Worm (Caenorhabditis elegans) whole organism, mixed stage, embryonic: ENCODE measurements around the gene sre-46.

Source experiments
- M03D4.4 ChIP-seq: sonication (generic microtip); optimal IDR thresholded peaks from 2 replicates; lab custom pipeline; 2017; ENCODE audit warnings: mild to moderate bottlenecking, missing genetic modification characterization, missing compliant biosample characterization
- bed-3 ChIP-seq: fragments of 200-800 bp; sonication (Bioruptor generic); optimal IDR thresholded peaks from 3 replicates; lab custom pipeline; 2018; ENCODE audit warnings: mild to moderate bottlenecking, missing genetic modification characterization, moderate library complexity, missing compliant biosample characterization
- blmp-1 ChIP-seq: fragments of 150-350 bp; optimal IDR thresholded peaks from 2 replicates; lab custom pipeline; 2014; ENCODE audit warnings: missing biosample characterization, missing genetic modification characterization
- ceh-43 ChIP-seq: fragments of 200-800 bp; sonication (Bioruptor generic); optimal IDR thresholded peaks from 2 replicates; lab custom pipeline; 2018; ENCODE audit warnings: mild to moderate bottlenecking, missing genetic modification characterization, moderate library complexity, missing compliant biosample characterization
- ceh-83 ChIP-seq: fragments of 200-800 bp; sonication (Bioruptor generic); optimal IDR thresholded peaks from 2 replicates; lab custom pipeline; 2018; ENCODE audit warnings: mild to moderate bottlenecking, missing genetic modification characterization, missing compliant biosample characterization
- ces-1 ChIP-seq: fragments of 150-350 bp; optimal IDR thresholded peaks from 2 replicates; lab custom pipeline; 2014; ENCODE audit warnings: missing biosample characterization, missing genetic modification reagents, missing genetic modification characterization
- cnd-1 ChIP-seq: fragments of 200-800 bp; sonication (Bioruptor generic); optimal IDR thresholded peaks from 2 replicates; lab custom pipeline; 2018; ENCODE audit warnings: mild to moderate bottlenecking, missing genetic modification characterization, missing compliant biosample characterization
- drap-1 ChIP-seq: fragments of 200-800 bp; sonication (Bioruptor generic); optimal IDR thresholded peaks from 3 replicates; lab custom pipeline; 2018; ENCODE audit warnings: mild to moderate bottlenecking, missing genetic modification characterization, missing compliant biosample characterization
- elt-1 ChIP-seq: sonication (generic microtip); optimal IDR thresholded peaks from 2 replicates; lab custom pipeline; 2017; ENCODE audit warnings: missing genetic modification characterization, mild to moderate bottlenecking, missing compliant biosample characterization, antibody characterized with exemption, moderate library complexity, borderline replicate concordance; ENCODE audit not compliant: insufficient read depth
- flh-1 ChIP-seq: fragments of 200-800 bp; sonication (Bioruptor generic); optimal IDR thresholded peaks from 2 replicates; lab custom pipeline; 2018; ENCODE audit warnings: mild to moderate bottlenecking, missing genetic modification characterization, moderate library complexity, missing compliant biosample characterization
- lin-32 ChIP-seq: fragments of 200-800 bp; sonication (Bioruptor generic); optimal IDR thresholded peaks from 2 replicates; lab custom pipeline; 2018; ENCODE audit warnings: mild to moderate bottlenecking, missing genetic modification characterization, missing compliant biosample characterization
- lsy-2 ChIP-seq: fragments of 150-350 bp; optimal IDR thresholded peaks from 2 replicates; lab custom pipeline; 2014; ENCODE audit warnings: missing biosample characterization, missing genetic modification characterization
- mab-5 ChIP-seq: fragments of 150-350 bp; optimal IDR thresholded peaks from 2 replicates; lab custom pipeline; 2014; ENCODE audit warnings: missing biosample characterization, missing genetic modification characterization
- mep-1 ChIP-seq: fragments of 150-350 bp; optimal IDR thresholded peaks from 2 replicates; lab custom pipeline; 2017; ENCODE audit warnings: missing biosample characterization, missing genetic modification reagents, missing genetic modification characterization, inconsistent platforms
- nhr-12 ChIP-seq: fragments of 150-350 bp; optimal IDR thresholded peaks from 2 replicates; lab custom pipeline; 2014; ENCODE audit warnings: missing biosample characterization, missing genetic modification characterization
- nhr-2 ChIP-seq: fragments of 150-350 bp; optimal IDR thresholded peaks from 2 replicates; lab custom pipeline; 2014; ENCODE audit warnings: missing biosample characterization, missing genetic modification characterization
- nhr-237 ChIP-seq: fragments of 150-350 bp; optimal IDR thresholded peaks from 2 replicates; lab custom pipeline; 2014; ENCODE audit warnings: missing biosample characterization, missing genetic modification characterization
- nhr-28 ChIP-seq: fragments of 150-350 bp; optimal IDR thresholded peaks from 2 replicates; lab custom pipeline; 2014; ENCODE audit warnings: missing biosample characterization, missing genetic modification characterization
- pha-4 ChIP-seq: fragments of 150-350 bp; optimal IDR thresholded peaks from 2 replicates; lab custom pipeline; 2018; ENCODE audit warnings: missing biosample characterization, missing genetic modification reagents, missing genetic modification characterization
- sem-2 ChIP-seq: fragments of 200-800 bp; sonication (Bioruptor generic); optimal IDR thresholded peaks from 2 replicates; lab custom pipeline; 2018; ENCODE audit warnings: mild to moderate bottlenecking, missing genetic modification characterization, missing compliant biosample characterization
- snpc-4 ChIP-seq: fragments of 150-350 bp; optimal IDR thresholded peaks from 2 replicates; lab custom pipeline; 2014; ENCODE audit warnings: missing biosample characterization, missing genetic modification characterization
- sptf-1 ChIP-seq: sonication (generic microtip); optimal IDR thresholded peaks from 2 replicates; lab custom pipeline; 2017; ENCODE audit warnings: mild to moderate bottlenecking, missing genetic modification characterization, moderate library complexity, missing compliant biosample characterization
- tbx-8 ChIP-seq: fragments of 200-800 bp; sonication (Bioruptor generic); optimal IDR thresholded peaks from 2 replicates; lab custom pipeline; 2018; ENCODE audit warnings: mild to moderate bottlenecking, missing genetic modification characterization, moderate library complexity, missing compliant biosample characterization
- unc-39 ChIP-seq: fragments of 150-350 bp; optimal IDR thresholded peaks from 2 replicates; lab custom pipeline; 2014; ENCODE audit warnings: missing biosample characterization, missing genetic modification characterization
- ztf-11 ChIP-seq: fragments of 150-350 bp; optimal IDR thresholded peaks from 2 replicates; lab custom pipeline; 2014; ENCODE audit warnings: missing biosample characterization, missing genetic modification characterization

Gene sre-46

ce11 chrII:13697691-13698090, 23.4 kb downstream of the sre-46 start:
- no peak for TF ChIP-seq nhr-2 (tag; lab: Kevin White, UChicago)
- TF ChIP-seq nhr-12 (tag; lab: Kevin White, UChicago) = no peak
- TF ChIP-seq mab-5 (tag; lab: Kevin White, UChicago) = no peak
- TF ChIP-seq nhr-28 (tag; lab: Kevin White, UChicago) = no peak
- TF ChIP-seq ceh-43 = no peak
- TF ChIP-seq mep-1 = no peak
- no peak for TF ChIP-seq bed-3 (GFP tag; lab: Kevin White, UChicago)
- TF ChIP-seq M03D4.4 (tag; lab: Kevin White, UChicago) = no peak
- no peak for TF ChIP-seq lin-32 (GFP tag; lab: Kevin White, UChicago)
- TF ChIP-seq ces-1 (GFP tag; lab: Kevin White, UChicago) = no peak
- no peak for TF ChIP-seq unc-39 (tag; lab: Kevin White, UChicago)
- TF ChIP-seq, all 35 proteins: peak for 0

ce11 chrII:13695343-13696332, 25.5 kb downstream of the sre-46 start, which contains the start of gene kqt-3:
TSS of gene kqt-3 (plus strand) at chrII:13696282.
- TF ChIP-seq sptf-1 (tag; lab: Kevin White, UChicago) = no peak
- TF ChIP-seq, all 35 proteins: peak for 0

ce11 chrII:13694712-13695111, 26.4 kb downstream of the sre-46 start, which contains the start of gene rpoa-1:
TSS of gene rpoa-1 (minus strand) at chrII:13694795.
- TF ChIP-seq ztf-11 (tag; lab: Kevin White, UChicago) = no peak
- TF ChIP-seq tbx-8 (GFP tag; lab: Kevin White, UChicago) = no peak
- TF ChIP-seq ces-1 (GFP tag; lab: Kevin White, UChicago) = peak; percentile 44
- peak; percentile 36 for TF ChIP-seq mep-1
- TF ChIP-seq, all 35 proteins: peak for 2

- TF ChIP-seq lsy-2 (tag; lab: Kevin White, UChicago) = no peak
- TF ChIP-seq flh-1 = no peak
- no peak for TF ChIP-seq snpc-4
- no peak for TF ChIP-seq sem-2 (GFP tag; lab: Kevin White, UChicago)
- no peak for TF ChIP-seq lin-32 (GFP tag; lab: Kevin White, UChicago)
- TF ChIP-seq nhr-237 (tag; lab: Kevin White, UChicago) = no peak
- TF ChIP-seq pha-4 (tag; lab: Kevin White, UChicago) = no peak
- TF ChIP-seq mep-1 = no peak
- TF ChIP-seq sptf-1 (tag; lab: Kevin White, UChicago) = no peak
- TF ChIP-seq nhr-2 (tag; lab: Kevin White, UChicago) = no peak
- TF ChIP-seq ces-1 (GFP tag; lab: Kevin White, UChicago) = no peak
- no peak for TF ChIP-seq mab-5 (tag; lab: Kevin White, UChicago)
- TF ChIP-seq cnd-1 = no peak
These were observed 35.5 kb downstream of the sre-46 start for ce11 chrII:13685581-13685980.

- TF ChIP-seq M03D4.4 (tag; lab: Kevin White, UChicago) (no peak), ztf-11 (tag; lab: Kevin White, UChicago) (no peak), elt-1 (tag; lab: Kevin White, UChicago) (no peak), ceh-83 (GFP tag; lab: Kevin White, UChicago) (no peak), cnd-1 (no peak), nhr-2 (tag; lab: Kevin White, UChicago) (no peak), ceh-43 (no peak), nhr-12 (tag; lab: Kevin White, UChicago) (no peak), flh-1 (no peak), nhr-28 (tag; lab: Kevin White, UChicago) (no peak)
- TF ChIP-seq, all 35 proteins: peak for 0
These were observed 40.1 kb downstream of the sre-46 start for ce11 chrII:13681063-13681462.

- peak; percentile 38 for TF ChIP-seq blmp-1
- TF ChIP-seq drap-1 = no peak
These were observed 41.3 kb downstream of the sre-46 start for ce11 chrII:13679775-13680320.
